Worm (Caenorhabditis elegans) whole organism, late embryonic: ENCODE results near the gene F46C5.1.

ENCODE experiments used
- C08G9.2 ChIP-seq: sonication (generic microtip); optimal IDR thresholded peaks from 2 replicates; lab custom pipeline; 2016; ENCODE audit warnings: mild to moderate bottlenecking, missing genetic modification characterization, moderate library complexity, missing compliant biosample characterization
- T23F11.4 ChIP-seq: fragments of 200-800 bp; sonication (Bioruptor generic); optimal IDR thresholded peaks from 2 replicates; lab custom pipeline; 2018; ENCODE audit warnings: mild to moderate bottlenecking, missing genetic modification characterization, missing compliant biosample characterization
- ama-1 ChIP-seq: fragments of 150-350 bp; optimal IDR thresholded peaks from 2 replicates; lab custom pipeline; 2014
- ceh-18 ChIP-seq: sonication (generic microtip); optimal IDR thresholded peaks from 2 replicates; lab custom pipeline; 2016; ENCODE audit warnings: missing genetic modification characterization, missing compliant biosample characterization
- ceh-19 ChIP-seq: fragments of 200-800 bp; sonication (Bioruptor generic); optimal IDR thresholded peaks from 2 replicates; lab custom pipeline; 2018; ENCODE audit warnings: mild to moderate bottlenecking, missing genetic modification characterization, missing compliant biosample characterization
- ceh-22 ChIP-seq: sonication (generic microtip); optimal IDR thresholded peaks from 2 replicates; lab custom pipeline; 2017; ENCODE audit warnings: missing biosample characterization, missing genetic modification characterization
- ceh-30 ChIP-seq: fragments of 150-350 bp; optimal IDR thresholded peaks from 2 replicates; lab custom pipeline; 2014; ENCODE audit warnings: missing biosample characterization, missing genetic modification characterization
- ceh-31 ChIP-seq: sonication (generic microtip); optimal IDR thresholded peaks from 2 replicates; lab custom pipeline; 2016; ENCODE audit warnings: missing genetic modification characterization, missing compliant biosample characterization
- ceh-34 ChIP-seq: sonication (generic microtip); optimal IDR thresholded peaks from 2 replicates; lab custom pipeline; 2016; ENCODE audit warnings: mild to moderate bottlenecking, missing genetic modification characterization, missing compliant biosample characterization
- ceh-6 ChIP-seq: fragments of 200-800 bp; sonication (Bioruptor generic); optimal IDR thresholded peaks from 2 replicates; lab custom pipeline; 2018; ENCODE audit warnings: mild to moderate bottlenecking, missing genetic modification characterization, missing compliant biosample characterization
- dmd-4 ChIP-seq: sonication (generic microtip); optimal IDR thresholded peaks from 2 replicates; lab custom pipeline; 2016; ENCODE audit warnings: borderline replicate concordance, missing genetic modification characterization, missing compliant biosample characterization
- elt-2 ChIP-seq: sonication (generic microtip); optimal IDR thresholded peaks from 2 replicates; lab custom pipeline; 2016; ENCODE audit warnings: missing genetic modification reagents, missing genetic modification characterization, missing compliant biosample characterization
- elt-4 ChIP-seq: sonication (generic microtip); optimal IDR thresholded peaks from 2 replicates; lab custom pipeline; 2016; ENCODE audit warnings: missing genetic modification characterization, missing compliant biosample characterization
- eyg-1 ChIP-seq: sonication (generic microtip); optimal IDR thresholded peaks from 2 replicates; lab custom pipeline; 2016; ENCODE audit warnings: missing genotype, missing genetic modification characterization, missing compliant biosample characterization
- fax-1 ChIP-seq: sonication (generic microtip); optimal IDR thresholded peaks from 2 replicates; lab custom pipeline; 2016; ENCODE audit warnings: missing genotype, missing genetic modification characterization, missing compliant biosample characterization
- fkh-10 ChIP-seq: fragments of 150-350 bp; optimal IDR thresholded peaks from 2 replicates; lab custom pipeline; 2014; ENCODE audit warnings: missing biosample characterization, missing genetic modification reagents, missing genetic modification characterization
- fkh-6 ChIP-seq: sonication (generic microtip); optimal IDR thresholded peaks from 2 replicates; lab custom pipeline; 2016; ENCODE audit warnings: missing genetic modification characterization, missing compliant biosample characterization
- gmeb-2 ChIP-seq: sonication (generic microtip); optimal IDR thresholded peaks from 2 replicates; lab custom pipeline; 2016; ENCODE audit warnings: missing genetic modification characterization, inconsistent platforms, missing compliant biosample characterization
- hlh-13 ChIP-seq: fragments of 200-800 bp; sonication (Bioruptor generic); optimal IDR thresholded peaks from 2 replicates; lab custom pipeline; 2018; ENCODE audit warnings: mild to moderate bottlenecking, missing genetic modification characterization, missing compliant biosample characterization
- hlh-30 ChIP-seq: sonication (generic microtip); optimal IDR thresholded peaks from 2 replicates; lab custom pipeline; 2017; ENCODE audit warnings: antibody characterized with exemption, missing genetic modification characterization, missing compliant biosample characterization; ENCODE audit not compliant: insufficient read depth
- hlh-6 ChIP-seq: sonication (generic microtip); optimal IDR thresholded peaks from 2 replicates; lab custom pipeline; 2016; ENCODE audit warnings: missing genotype, missing genetic modification characterization, missing compliant biosample characterization
- hlh-8 ChIP-seq: sonication (generic microtip); optimal IDR thresholded peaks from 2 replicates; lab custom pipeline; 2016; ENCODE audit warnings: missing genotype, missing genetic modification characterization, missing compliant biosample characterization
- lim-6 ChIP-seq: sonication (generic microtip); optimal IDR thresholded peaks from 2 replicates; lab custom pipeline; 2016; ENCODE audit warnings: missing genetic modification characterization, missing compliant biosample characterization
- lin-11 ChIP-seq: fragments of 200-800 bp; sonication (Bioruptor generic); optimal IDR thresholded peaks from 2 replicates; lab custom pipeline; 2018; ENCODE audit warnings: mild to moderate bottlenecking, missing genetic modification characterization, missing compliant biosample characterization
- mec-3 ChIP-seq: sonication (generic microtip); optimal IDR thresholded peaks from 2 replicates; lab custom pipeline; 2016; ENCODE audit warnings: borderline replicate concordance, missing genetic modification characterization, missing compliant biosample characterization
- odd-2 ChIP-seq: sonication (generic microtip); optimal IDR thresholded peaks from 2 replicates; lab custom pipeline; 2017; ENCODE audit warnings: antibody characterized with exemption, mild to moderate bottlenecking, missing genetic modification characterization, missing compliant biosample characterization
- pax-1 ChIP-seq: fragments of 150-350 bp; optimal IDR thresholded peaks from 2 replicates; lab custom pipeline; 2014; ENCODE audit warnings: missing biosample characterization, missing genetic modification characterization
- pha-4 ChIP-seq: fragments of 150-350 bp; optimal IDR thresholded peaks from 2 replicates; lab custom pipeline; 2018; ENCODE audit warnings: missing biosample characterization, missing genetic modification reagents, missing genetic modification characterization
- ref-2 ChIP-seq: sonication (generic microtip); optimal IDR thresholded peaks from 2 replicates; lab custom pipeline; 2016; ENCODE audit warnings: missing genetic modification characterization, missing compliant biosample characterization
- sdc-2 ChIP-seq: sonication (generic microtip); optimal IDR thresholded peaks from 2 replicates; lab custom pipeline; 2016; ENCODE audit warnings: missing genotype, missing genetic modification characterization, missing compliant biosample characterization
- tbx-7 ChIP-seq: sonication (generic microtip); optimal IDR thresholded peaks from 2 replicates; lab custom pipeline; 2016; ENCODE audit warnings: missing genotype, missing genetic modification characterization, missing compliant biosample characterization
- unc-3 ChIP-seq, 2 experiments: fragments of 200-800 bp in 1 of 2; sonication (Bioruptor generic) in 1 of 2; sonication (generic microtip) in 1 of 2; conservative IDR thresholded peaks in 1 of 2; optimal IDR thresholded peaks in 1 of 2; 2 replicates each; pipeline versions ENCODE4 v1.3.6 to Lab custom; 2016 to 2022; ENCODE audit warnings: missing compliant biosample characterization in 2 of 2, missing genetic modification characterization in 2 of 2, missing genetic modification reagents in 1 of 2
- unc-55 ChIP-seq: sonication (generic microtip); optimal IDR thresholded peaks from 2 replicates; lab custom pipeline; 2017; ENCODE audit warnings: missing biosample characterization, missing genetic modification reagents, missing genetic modification characterization
- zip-5 ChIP-seq: sonication (generic microtip); optimal IDR thresholded peaks from 2 replicates; lab custom pipeline; 2016; ENCODE audit warnings: missing genetic modification characterization, missing compliant biosample characterization
- ztf-16 ChIP-seq: sonication (generic microtip); optimal IDR thresholded peaks from 2 replicates; lab custom pipeline; 2017; ENCODE audit warnings: missing genetic modification characterization, missing compliant biosample characterization

F46C5.1 gene

ce11 chrII:8821140-8821595 lies at the start of gene F46C5.1:
TSS of gene F46C5.1 (minus strand) at chrII:8821190.
- TF ChIP-seq ceh-19, result no peak
- no peak for TF ChIP-seq ceh-22 (tag; lab: Kevin White, UChicago)
- TF ChIP-seq, all 69 proteins: peak for 0

- no peak for TF ChIP-seq zip-5 (tag; lab: Kevin White, UChicago)
- TF ChIP-seq elt-2, result peak; percentile 4
These were observed 45.9 kb upstream of the F46C5.1 start for ce11 chrII:8866844-8867243.

ce11 chrII:8865078-8865477 lies 44.1 kb upstream of the F46C5.1 start, which contains the start of gene npr-20:
TSS of gene npr-20 (minus strand) at chrII:8865178.
- no peak for TF ChIP-seq lin-11 (tag; lab: Kevin White, UChicago)
- no peak for TF ChIP-seq elt-4 (tag; lab: Kevin White, UChicago)
- TF ChIP-seq unc-55, result no peak
- TF ChIP-seq hlh-8 (tag; lab: Kevin White, UChicago), result no peak
- TF ChIP-seq ref-2 (tag; lab: Kevin White, UChicago), result no peak
- TF ChIP-seq fkh-6 (tag; lab: Kevin White, UChicago), result no peak
- TF ChIP-seq mec-3 (tag; lab: Kevin White, UChicago), result no peak
- no peak for TF ChIP-seq pha-4 (tag; lab: Kevin White, UChicago)
- TF ChIP-seq gmeb-2 (tag; lab: Kevin White, UChicago), result no peak
- TF ChIP-seq hlh-13 (GFP tag; lab: Kevin White, UChicago), result no peak
- TF ChIP-seq, all 69 proteins: peak for 0

ce11 chrII:8859596-8859995 lies 38.6 kb upstream of the F46C5.1 start, which contains the start of gene snb-6:
TSS of gene snb-6 (minus strand) at chrII:8859696.
- TF ChIP-seq odd-2 (no peak), fax-1 (tag; lab: Kevin White, UChicago) (no peak), hlh-13 (GFP tag; lab: Kevin White, UChicago) (no peak), dmd-4 (tag; lab: Kevin White, UChicago) (no peak), unc-55 (no peak), ztf-16 (tag; lab: Kevin White, UChicago) (no peak), T23F11.4 (GFP tag; lab: Kevin White, UChicago) (no peak), tbx-7 (tag; lab: Kevin White, UChicago) (no peak), unc-3 (GFP tag; conservative IDR thresholded peaks at IDR 0.05; lab: Robert Waterston, UW) (no peak), unc-3 (tag; optimal IDR thresholded peaks at IDR 0.05; lab: Kevin White, UChicago) (no peak), ceh-6 (GFP tag; lab: Kevin White, UChicago) (no peak), lim-6 (tag; lab: Kevin White, UChicago) (no peak), lin-11 (tag; lab: Kevin White, UChicago) (no peak), ceh-30 (tag; lab: Kevin White, UChicago) (no peak), fkh-10 (GFP tag; lab: Kevin White, UChicago) (no peak), eyg-1 (tag; lab: Kevin White, UChicago) (no peak), gmeb-2 (tag; lab: Kevin White, UChicago) (no peak)

- no peak for TF ChIP-seq lim-6 (tag; lab: Kevin White, UChicago)
- no peak for TF ChIP-seq pax-1
- TF ChIP-seq ama-1 (lab: Kevin White, UChicago), result no peak
- TF ChIP-seq fkh-6 (tag; lab: Kevin White, UChicago), result no peak
- TF ChIP-seq hlh-30 (tag; lab: Kevin White, UChicago), result no peak
- TF ChIP-seq ceh-34 (tag; lab: Kevin White, UChicago), result no peak
- no peak for TF ChIP-seq hlh-13 (GFP tag; lab: Kevin White, UChicago)
- TF ChIP-seq ref-2 (tag; lab: Kevin White, UChicago), result no peak
- no peak for TF ChIP-seq ceh-31 (tag; lab: Kevin White, UChicago)
These were observed 36.1 kb upstream of the F46C5.1 start for ce11 chrII:8857074-8857473.

ce11 chrII:8856524-8856923 lies 35.5 kb upstream of the F46C5.1 start:
- TF ChIP-seq gmeb-2 (tag; lab: Kevin White, UChicago), result no peak
- no peak for TF ChIP-seq ceh-6 (GFP tag; lab: Kevin White, UChicago)
- no peak for TF ChIP-seq T23F11.4 (GFP tag; lab: Kevin White, UChicago)
- TF ChIP-seq eyg-1 (tag; lab: Kevin White, UChicago), result no peak
- no peak for TF ChIP-seq odd-2
- TF ChIP-seq ceh-34 (tag; lab: Kevin White, UChicago), result no peak
- no peak for TF ChIP-seq zip-5 (tag; lab: Kevin White, UChicago)
- no peak for TF ChIP-seq C08G9.2 (tag; lab: Kevin White, UChicago)
- TF ChIP-seq elt-4 (tag; lab: Kevin White, UChicago), result no peak
- TF ChIP-seq ceh-18 (tag; lab: Kevin White, UChicago), result no peak
- TF ChIP-seq hlh-6 (tag; lab: Kevin White, UChicago), result no peak
- TF ChIP-seq sdc-2, result no peak
- TF ChIP-seq, all 69 proteins: peak for 0
